Worm (Caenorhabditis elegans) whole organism, early embryonic: ENCODE data around the gene C10C6.7.

Experiments
- B0310.2 ChIP-seq: sonication (generic microtip); optimal IDR thresholded peaks from 2 replicates; lab custom pipeline; 2016; ENCODE audit warnings: mild to moderate bottlenecking, missing genetic modification characterization, missing compliant biosample characterization
- F13C5.2 ChIP-seq: sonication (generic microtip); optimal IDR thresholded peaks from 2 replicates; lab custom pipeline; 2017; ENCODE audit warnings: mild to moderate bottlenecking, missing genetic modification characterization, inconsistent platforms, missing compliant biosample characterization
- aly-1 ChIP-seq: sonication (generic microtip); optimal IDR thresholded peaks from 2 replicates; lab custom pipeline; 2016; ENCODE audit warnings: missing genetic modification characterization, missing compliant biosample characterization
- ama-1 ChIP-seq: fragments of 150-350 bp; optimal IDR thresholded peaks from 2 replicates; lab custom pipeline; 2014
- ceh-13 ChIP-seq: fragments of 200-800 bp; sonication (Bioruptor generic); optimal IDR thresholded peaks from 2 replicates; lab custom pipeline; 2018; ENCODE audit warnings: mild to moderate bottlenecking, missing genetic modification characterization, missing compliant biosample characterization
- ceh-36 ChIP-seq: sonication (generic microtip); optimal IDR thresholded peaks from 2 replicates; lab custom pipeline; 2016; ENCODE audit warnings: missing genetic modification characterization, inconsistent platforms, missing compliant biosample characterization
- ets-7 ChIP-seq: sonication (generic microtip); optimal IDR thresholded peaks from 2 replicates; lab custom pipeline; 2016; ENCODE audit warnings: missing genotype, missing genetic modification characterization, missing compliant biosample characterization
- flt-1 ChIP-seq: fragments of 200-800 bp; sonication (Bioruptor generic); IDR thresholded peaks from 2 replicates; pipeline ENCODE4 v1.3.6; 2022; ENCODE audit warnings: missing genetic modification characterization, missing compliant biosample characterization
- hmbx-1 ChIP-seq: sonication (generic microtip); optimal IDR thresholded peaks from 2 replicates; lab custom pipeline; 2016; ENCODE audit warnings: mild to moderate bottlenecking, missing genetic modification characterization, missing compliant biosample characterization
- hmg-4 ChIP-seq: fragments of 200-800 bp; sonication (Bioruptor generic); optimal IDR thresholded peaks from 2 replicates; lab custom pipeline; 2018; ENCODE audit warnings: mild to moderate bottlenecking, missing genetic modification characterization, missing compliant biosample characterization
- hnd-1 ChIP-seq: sonication (generic microtip); optimal IDR thresholded peaks from 2 replicates; lab custom pipeline; 2016; ENCODE audit warnings: missing genetic modification characterization, missing compliant biosample characterization
- pes-1 ChIP-seq: fragments of 200-800 bp; sonication (Bioruptor generic); IDR thresholded peaks from 2 replicates; pipeline ENCODE4 v1.3.6; 2022; ENCODE audit warnings: missing genetic modification reagents, missing genetic modification characterization, missing compliant biosample characterization
- scrt-1 ChIP-seq: fragments of 200-800 bp; sonication (Bioruptor generic); IDR thresholded peaks from 2 replicates; pipeline ENCODE4 v1.3.6; 2022; ENCODE audit warnings: missing genetic modification characterization, missing compliant biosample characterization
- sea-1 ChIP-seq: fragments of 200-800 bp; sonication (Bioruptor generic); conservative IDR thresholded peaks from 2 replicates; pipeline ENCODE4 v1.3.6; 2022; ENCODE audit warnings: missing genetic modification characterization, missing compliant biosample characterization
- tbx-11 ChIP-seq: fragments of 200-800 bp; sonication (Bioruptor generic); IDR thresholded peaks from 2 replicates; pipeline ENCODE4 v1.3.6; 2022; ENCODE audit warnings: missing genetic modification characterization, missing compliant biosample characterization
- tbx-37 ChIP-seq: fragments of 200-800 bp; sonication (Bioruptor generic); conservative IDR thresholded peaks from 2 replicates; pipeline ENCODE4 v1.3.6; 2022; ENCODE audit warnings: missing genetic modification reagents, missing genetic modification characterization, missing compliant biosample characterization
- tra-4 ChIP-seq: sonication (generic microtip); optimal IDR thresholded peaks from 2 replicates; lab custom pipeline; 2017; ENCODE audit warnings: missing genetic modification characterization, missing compliant biosample characterization

The C10C6.7 gene

ce11 chrIV:11467413-11467812, at the start of gene C10C6.7:
Gene C10C6.7, minus strand, starts transcription at chrIV:11467513.
- TF ChIP-seq flt-1 (GFP tag; lab: Robert Waterston, UW) (no peak), ets-7 (no peak), ceh-13 (GFP tag; lab: Kevin White, UChicago) (no peak), tra-4 (tag; lab: Kevin White, UChicago) (no peak), sea-1 (GFP tag; lab: Robert Waterston, UW) (no peak), tbx-11 (GFP tag; lab: Robert Waterston, UW) (no peak), aly-1 (no peak), scrt-1 (GFP tag; lab: Robert Waterston, UW) (no peak), B0310.2 (tag; lab: Kevin White, UChicago) (no peak), tbx-37 (GFP tag; lab: Robert Waterston, UW) (no peak), F13C5.2 (tag; lab: Kevin White, UChicago) (no peak)

DNA sequence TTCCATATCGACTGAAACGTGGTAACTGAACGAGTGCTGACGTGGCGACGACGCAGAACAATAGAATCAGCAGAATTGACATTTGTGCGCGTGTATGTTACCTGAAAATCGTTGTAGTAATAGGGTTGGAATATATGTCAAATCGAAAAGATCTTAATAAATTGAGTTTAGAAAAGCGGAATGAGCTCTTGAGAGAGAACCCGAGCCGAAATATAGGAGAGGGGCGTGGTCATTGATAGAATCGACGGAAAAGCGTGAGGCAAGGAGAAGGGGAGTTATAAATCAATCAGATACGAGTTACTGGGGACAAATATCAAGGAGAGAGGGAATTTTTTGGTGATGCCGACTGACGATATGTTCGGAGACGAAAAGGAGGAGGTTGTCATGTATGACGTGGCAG, 43.4 kb upstream of the C10C6.7 start, which contains the start of gene M04B2.6:
M04B2.6 (minus strand) TSS at position 101 of the 400 bp plus-strand sequence.
- no peak for TF ChIP-seq ceh-36 (tag; lab: Kevin White, UChicago)
- no peak for TF ChIP-seq sea-1 (GFP tag; lab: Robert Waterston, UW)
- TF ChIP-seq ceh-13 (GFP tag; lab: Kevin White, UChicago), result no peak
- no peak for TF ChIP-seq tbx-11 (GFP tag; lab: Robert Waterston, UW)
- no peak for TF ChIP-seq tra-4 (tag; lab: Kevin White, UChicago)
- no peak for TF ChIP-seq ets-7
- no peak for TF ChIP-seq ama-1
- no peak for TF ChIP-seq tbx-37 (GFP tag; lab: Robert Waterston, UW)
- no peak for TF ChIP-seq pes-1
- no peak for TF ChIP-seq scrt-1 (GFP tag; lab: Robert Waterston, UW)
- no peak for TF ChIP-seq hnd-1 (tag; lab: Kevin White, UChicago)
- TF ChIP-seq F13C5.2 (tag; lab: Kevin White, UChicago), result no peak
- TF ChIP-seq hmbx-1 (tag; lab: Kevin White, UChicago), result no peak
- no peak for TF ChIP-seq aly-1
- TF ChIP-seq B0310.2 (tag; lab: Kevin White, UChicago), result no peak
- TF ChIP-seq hmg-4 (GFP tag; lab: Kevin White, UChicago), result no peak
- no peak for TF ChIP-seq flt-1 (GFP tag; lab: Robert Waterston, UW)

DNA sequence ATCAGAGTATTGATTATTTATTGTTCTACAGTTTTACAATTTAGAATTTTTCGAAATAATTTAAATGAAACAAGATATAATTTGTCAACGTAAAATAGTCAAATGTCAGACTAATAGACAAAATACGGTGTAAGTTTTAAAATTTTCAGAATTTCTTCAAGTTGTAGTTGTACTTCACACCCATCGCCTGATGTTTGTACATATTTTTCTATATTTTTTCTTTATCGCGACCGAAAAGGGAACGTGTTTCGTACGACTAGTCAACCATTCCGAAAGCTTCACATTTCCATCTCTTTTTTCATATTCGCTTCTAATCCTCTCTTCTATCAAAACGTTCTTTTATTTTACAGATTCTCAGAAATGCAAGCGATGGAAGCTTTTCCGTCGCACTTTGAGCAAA, 37.1 kb upstream of the C10C6.7 start, which contains the start of gene twk-25:
twk-25 (plus strand) TSS at position 301 of the 400 bp plus-strand sequence.
- TF ChIP-seq tbx-37 (GFP tag; lab: Robert Waterston, UW) (no peak), aly-1 (no peak), ama-1 (no peak), B0310.2 (tag; lab: Kevin White, UChicago) (no peak), scrt-1 (GFP tag; lab: Robert Waterston, UW) (no peak), sea-1 (GFP tag; lab: Robert Waterston, UW) (no peak), ets-7 (no peak), pes-1 (no peak), hnd-1 (tag; lab: Kevin White, UChicago) (no peak), flt-1 (GFP tag; lab: Robert Waterston, UW) (no peak), hmbx-1 (tag; lab: Kevin White, UChicago) (no peak), ceh-36 (tag; lab: Kevin White, UChicago) (no peak), ceh-13 (GFP tag; lab: Kevin White, UChicago) (no peak), hmg-4 (GFP tag; lab: Kevin White, UChicago) (no peak)

ce11 chrIV:11503654-11504053, 36.3 kb upstream of the C10C6.7 start:
- TF ChIP-seq hmg-4 (GFP tag; lab: Kevin White, UChicago) (no peak), hnd-1 (tag; lab: Kevin White, UChicago) (no peak), tbx-37 (GFP tag; lab: Robert Waterston, UW) (no peak), aly-1 (no peak), sea-1 (GFP tag; lab: Robert Waterston, UW) (no peak), flt-1 (GFP tag; lab: Robert Waterston, UW) (no peak), ceh-36 (tag; lab: Kevin White, UChicago) (no peak), ceh-13 (GFP tag; lab: Kevin White, UChicago) (no peak), pes-1 (no peak), B0310.2 (tag; lab: Kevin White, UChicago) (no peak), ama-1 (no peak), scrt-1 (GFP tag; lab: Robert Waterston, UW) (no peak), tra-4 (tag; lab: Kevin White, UChicago) (no peak)

- TF ChIP-seq tbx-37 (GFP tag; lab: Robert Waterston, UW), result no peak
Observed at ce11 chrIV:11500421-11500820, 33.1 kb upstream of the C10C6.7 start, which contains the start of gene H21P03.10. Gene H21P03.10, plus strand, starts transcription at chrIV:11500721.

DNA sequence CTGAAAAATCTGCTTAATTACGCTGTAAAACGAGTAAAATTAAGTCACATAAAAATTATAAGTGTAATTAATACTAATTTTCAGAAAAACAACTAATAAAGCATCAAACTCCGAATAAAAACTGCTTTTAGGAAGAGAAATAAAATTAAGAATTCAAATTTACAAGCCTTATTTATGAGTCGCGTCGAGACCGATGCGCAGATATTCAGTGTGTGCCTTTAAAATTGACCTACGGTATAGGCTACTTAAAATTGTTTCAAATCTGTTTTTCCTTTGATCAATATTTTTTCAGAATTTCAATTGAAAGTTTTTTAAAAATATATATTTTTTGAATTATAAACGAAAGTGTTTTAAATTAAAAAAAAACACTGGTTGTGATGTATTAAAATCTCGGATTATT, 30.9 kb upstream of the C10C6.7 start, which contains the start of gene sms-1:
sms-1 (minus strand) TSS at position 6 of the 400 bp plus-strand sequence.
- TF ChIP-seq tbx-37 (GFP tag; lab: Robert Waterston, UW), result no peak
- TF ChIP-seq ceh-36 (tag; lab: Kevin White, UChicago), result no peak
- no peak for TF ChIP-seq F13C5.2 (tag; lab: Kevin White, UChicago)
- TF ChIP-seq pes-1, result no peak
- TF ChIP-seq ceh-13 (GFP tag; lab: Kevin White, UChicago), result no peak
- TF ChIP-seq sea-1 (GFP tag; lab: Robert Waterston, UW), result no peak
- no peak for TF ChIP-seq tra-4 (tag; lab: Kevin White, UChicago)
- TF ChIP-seq flt-1 (GFP tag; lab: Robert Waterston, UW), result no peak

ce11 chrIV:11497312-11497711, 30.0 kb upstream of the C10C6.7 start:
- TF ChIP-seq tbx-37 (GFP tag; lab: Robert Waterston, UW), result peak; percentile 42
- peak; percentile 72 for TF ChIP-seq pes-1
- TF ChIP-seq ceh-36 (tag; lab: Kevin White, UChicago), result peak; percentile 51
- peak; percentile 48; the same call in 1 of the 2 replicates for TF ChIP-seq flt-1 (GFP tag; lab: Robert Waterston, UW)
- peak; percentile 67 for TF ChIP-seq sea-1 (GFP tag; lab: Robert Waterston, UW)
- TF ChIP-seq scrt-1 (GFP tag; lab: Robert Waterston, UW), result peak; percentile 70; the same call in 1 of the 2 replicates
